Worm (Caenorhabditis elegans): ENCODE results near the gene oac-24.

ce11 chrV:4687944-4688505 is 22.5 kb upstream of the oac-24 start, which contains the start of gene K03B4.2:
- TF ChIP-seq B0310.2 (tag; optimal IDR thresholded peaks at IDR 0.05) (no peak), ama-1 (optimal IDR thresholded peaks at IDR 0.05) (no peak), ceh-13 (GFP tag; optimal IDR thresholded peaks at IDR 0.05) (no peak), tbx-37 (GFP tag; conservative IDR thresholded peaks at IDR 0.05) (no peak), ets-7 (tag; optimal IDR thresholded peaks at IDR 0.05) (no peak), aly-1 (tag; optimal IDR thresholded peaks at IDR 0.05) (no peak), flt-1 (GFP tag; IDR thresholded peaks at IDR 0.05) (no peak), sea-1 (GFP tag; conservative IDR thresholded peaks at IDR 0.05) (no peak), hnd-1 (tag; optimal IDR thresholded peaks at IDR 0.05) (no peak), hmg-4 (GFP tag; optimal IDR thresholded peaks at IDR 0.05) (no peak), tbx-11 (GFP tag; IDR thresholded peaks at IDR 0.05) (no peak)
